Worm (Caenorhabditis elegans): ENCODE measurements around the gene nlp-21.

Gene nlp-21

ce11 chrIII:11390832-11391231 is 2.2 kb downstream of the nlp-21 start:
- TF ChIP-seq fkh-10 (GFP tag; optimal IDR thresholded peaks at IDR 0.05) (peak; percentile 64), ets-5 (GFP tag; IDR thresholded peaks at IDR 0.05) (no peak)

DNA sequence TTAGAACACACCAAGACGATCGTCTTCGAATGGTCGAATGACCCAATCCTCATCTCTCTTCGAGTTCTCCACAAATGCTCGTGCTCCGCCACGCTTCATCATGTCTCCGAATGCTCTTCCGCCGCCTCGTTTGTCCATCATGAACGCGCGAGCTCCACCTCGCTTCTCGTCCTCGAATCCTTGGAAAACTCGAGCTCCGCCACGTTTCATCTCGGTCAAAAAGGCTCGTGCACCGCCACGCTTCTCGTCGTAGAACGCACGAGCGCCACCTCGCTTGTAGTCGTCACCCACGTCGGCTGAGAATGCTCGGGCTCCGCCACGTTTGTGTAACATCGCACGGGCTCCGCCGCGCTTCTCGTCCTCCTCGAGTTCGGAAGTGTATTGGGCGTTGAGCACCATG is 3.7 kb downstream of the nlp-21 start:
- TF ChIP-seq nhr-76 (tag; optimal IDR thresholded peaks at IDR 0.05) (no peak), ets-5 (GFP tag; IDR thresholded peaks at IDR 0.05) (no peak), fkh-4 (tag; optimal IDR thresholded peaks at IDR 0.05; ENCODE audit: borderline replicate concordance) (no peak), zag-1 (tag; optimal IDR thresholded peaks at IDR 0.05) (no peak), nhr-47 (tag; optimal IDR thresholded peaks at IDR 0.05) (no peak), lsy-2 (tag; optimal IDR thresholded peaks at IDR 0.05) (no peak), mab-9 (GFP tag; IDR thresholded peaks at IDR 0.05) (no peak), lin-35 (GFP tag; optimal IDR thresholded peaks at IDR 0.05) (no peak)

DNA sequence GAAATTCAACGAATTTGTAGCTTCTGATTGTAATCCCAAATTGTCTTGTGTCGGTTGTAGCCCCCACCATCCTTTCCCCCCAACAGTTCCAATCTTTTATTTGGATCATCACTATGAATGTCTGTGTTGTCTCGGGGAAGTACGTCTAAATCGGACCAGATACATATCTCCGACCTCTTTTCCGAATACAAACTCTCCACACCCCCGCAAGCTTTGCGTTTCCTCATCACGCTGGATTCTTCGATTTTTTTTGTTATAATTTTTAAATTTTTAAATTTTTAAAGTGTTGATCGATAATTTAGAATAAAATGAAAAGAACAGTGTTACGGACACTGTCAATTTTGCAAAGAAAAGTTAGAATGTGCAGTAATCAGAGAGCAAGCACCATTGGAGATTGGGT is 11.1 kb downstream of the nlp-21 start, which contains the start of gene subs-4:
TSS of gene subs-4 (plus strand) at position 301 of the 400 bp plus-strand sequence.
- TF ChIP-seq C16A3.4 (tag; optimal IDR thresholded peaks at IDR 0.05) = no peak
- no peak for TF ChIP-seq F16B12.6 (tag; optimal IDR thresholded peaks at IDR 0.05)
- TF ChIP-seq alr-1 (tag; optimal IDR thresholded peaks at IDR 0.05; ENCODE audit: borderline replicate concordance) = no peak
- TF ChIP-seq ets-5 (GFP tag; IDR thresholded peaks at IDR 0.05) = no peak
- TF ChIP-seq efl-3 (GFP tag; optimal IDR thresholded peaks at IDR 0.05) = no peak
- no peak for TF ChIP-seq sup-37 (GFP tag; optimal IDR thresholded peaks at IDR 0.05)
- no peak for TF ChIP-seq ama-1 (optimal IDR thresholded peaks at IDR 0.05)
- no peak for TF ChIP-seq snpc-4 (tag; optimal IDR thresholded peaks at IDR 0.05)
- no peak for TF ChIP-seq mab-9 (GFP tag; IDR thresholded peaks at IDR 0.05)

ce11 chrIII:11380555-11380954 is 12.5 kb downstream of the nlp-21 start:
- no peak for TF ChIP-seq fkh-4 (tag; optimal IDR thresholded peaks at IDR 0.05; ENCODE audit: borderline replicate concordance)
- TF ChIP-seq fkh-8 (tag; optimal IDR thresholded peaks at IDR 0.05) = no peak
- TF ChIP-seq elt-3 (tag; optimal IDR thresholded peaks at IDR 0.05) = peak in 2 of 6 experiments; percentile 19 to 28
- TF ChIP-seq unc-62 (GFP tag; optimal IDR thresholded peaks at IDR 0.05) = no peak
- TF ChIP-seq xbp-1 (tag; optimal IDR thresholded peaks at IDR 0.05) = peak; percentile 18
- TF ChIP-seq lsy-2 (tag; optimal IDR thresholded peaks at IDR 0.05) = peak; percentile 18 to 26
- TF ChIP-seq blmp-1 (tag; optimal IDR thresholded peaks at IDR 0.05) = peak; percentile 70
- peak; percentile 7 to 29 for TF ChIP-seq efl-1 (optimal IDR thresholded peaks at IDR 0.05)
- TF ChIP-seq efl-1 (GFP tag; optimal IDR thresholded peaks at IDR 0.05 in 1 of 2) = no peak
- no peak for TF ChIP-seq hlh-4 (tag; optimal IDR thresholded peaks at IDR 0.05)
- peak; percentile 37 for TF ChIP-seq mep-1 (tag; optimal IDR thresholded peaks at IDR 0.05)
- no peak for TF ChIP-seq pqm-1 (tag; optimal IDR thresholded peaks at IDR 0.05)
- no peak for TF ChIP-seq lin-14 (GFP tag; optimal IDR thresholded peaks at IDR 0.05)
- TF ChIP-seq C34B4.2 (tag; optimal IDR thresholded peaks at IDR 0.05) = no peak
- TF ChIP-seq mdl-1 (tag; optimal IDR thresholded peaks at IDR 0.05) = peak in 1 of 2 experiments; percentile 15
- TF ChIP-seq nhr-77 (tag; optimal IDR thresholded peaks at IDR 0.05) = no peak
- TF ChIP-seq ceh-8 (GFP tag; optimal IDR thresholded peaks at IDR 0.05) = no peak
- TF ChIP-seq elt-2 (tag; optimal IDR thresholded peaks at IDR 0.05) = no peak
- TF ChIP-seq pag-3 (tag; optimal IDR thresholded peaks at IDR 0.05; ENCODE audit: borderline replicate concordance, insufficient read depth) = no peak
- peak in 1 of 2 experiments; percentile 15 for TF ChIP-seq lin-35 (GFP tag; optimal IDR thresholded peaks at IDR 0.05)
- no peak for TF ChIP-seq hlh-17 (GFP tag; optimal IDR thresholded peaks at IDR 0.05; ENCODE audit: borderline replicate concordance)
- TF ChIP-seq nhr-47 (tag; optimal IDR thresholded peaks at IDR 0.05) = peak; percentile 24
- TF ChIP-seq zip-4 (GFP tag; optimal IDR thresholded peaks at IDR 0.05) = no peak
- TF ChIP-seq zag-1 (tag; optimal IDR thresholded peaks at IDR 0.05) = no peak
- TF ChIP-seq nhr-19 (GFP tag; conservative IDR thresholded peaks at IDR 0.05) = 0 out of 2 replicates have a peak, but pooled peaks have one; percentile 4
- TF ChIP-seq ceh-82 (tag; optimal IDR thresholded peaks at IDR 0.05) = peak in 1 of 3 experiments; percentile 40
- TF ChIP-seq nhr-11 (tag; optimal IDR thresholded peaks at IDR 0.05) = no peak
- TF ChIP-seq Y116A8C.19 (tag; optimal IDR thresholded peaks at IDR 0.05; ENCODE audit: borderline replicate concordance) = no peak
- TF ChIP-seq unc-130 (tag; optimal IDR thresholded peaks at IDR 0.05) = no peak
- no peak for TF ChIP-seq grh-1 (GFP tag; IDR thresholded peaks at IDR 0.05)
- no peak for TF ChIP-seq swsn-7 (tag; optimal IDR thresholded peaks at IDR 0.05)
- no peak for TF ChIP-seq sox-4 (tag; optimal IDR thresholded peaks at IDR 0.05)
- TF ChIP-seq F16B12.6 (tag; optimal IDR thresholded peaks at IDR 0.05) = no peak
- no peak for TF ChIP-seq mab-9 (GFP tag; IDR thresholded peaks at IDR 0.05)
- TF ChIP-seq alr-1 (tag; optimal IDR thresholded peaks at IDR 0.05; ENCODE audit: borderline replicate concordance) = no peak
- no peak for TF ChIP-seq hpl-2 (GFP tag; optimal IDR thresholded peaks at IDR 0.05)
- no peak for TF ChIP-seq pax-3 (tag; optimal IDR thresholded peaks at IDR 0.05)

Data from whole organism, L1 larva.